Worm (Caenorhabditis elegans) whole organism, young adult: ENCODE measurements around the gene F09E10.5.
A peak's percentile ranks its signal among the peaks of the same experiment; 100 is the strongest.

Experiments
- B0035.1 ChIP-seq: sonication (generic microtip); optimal IDR thresholded peaks from 2 replicates; lab custom pipeline; 2016; ENCODE audit warnings: missing genetic modification characterization, mild to moderate bottlenecking, missing compliant biosample characterization, missing genotype, missing genetic modification reagents
- F10E7.11 ChIP-seq: sonication (generic microtip); optimal IDR thresholded peaks from 2 replicates; lab custom pipeline; 2017; ENCODE audit warnings: mild to moderate bottlenecking, missing genetic modification characterization, moderate library complexity, missing compliant biosample characterization
- F33H1.4 ChIP-seq: fragments of 200-800 bp; sonication (Bioruptor generic); IDR thresholded peaks from 2 replicates; pipeline ENCODE4 v1.3.6; 2022; ENCODE audit warnings: missing genetic modification reagents, missing genetic modification characterization, missing compliant biosample characterization
- F55B11.4 ChIP-seq: sonication (generic microtip); optimal IDR thresholded peaks from 2 replicates; lab custom pipeline; 2016; ENCODE audit warnings: missing compliant biosample characterization, missing genetic modification characterization, borderline replicate concordance; ENCODE audit not compliant: insufficient read depth
- F57A8.1 ChIP-seq: fragments of 200-800 bp; sonication (Bioruptor generic); optimal IDR thresholded peaks from 2 replicates; lab custom pipeline; 2018; ENCODE audit warnings: mild to moderate bottlenecking, missing genetic modification characterization, moderate library complexity, missing compliant biosample characterization
- F57C9.4 ChIP-seq: sonication (generic microtip); optimal IDR thresholded peaks from 2 replicates; lab custom pipeline; 2017; ENCODE audit warnings: mild to moderate bottlenecking, missing genetic modification characterization, missing compliant biosample characterization
- K11D2.4 ChIP-seq: fragments of 200-800 bp; sonication (Bioruptor generic); IDR thresholded peaks from 2 replicates; pipeline ENCODE4 v1.3.6; 2022; ENCODE audit warnings: missing genetic modification reagents, missing genetic modification characterization, missing compliant biosample characterization
- Y53G8AR.9 ChIP-seq: fragments of 200-800 bp; sonication (Bioruptor generic); conservative IDR thresholded peaks from 2 replicates; pipeline ENCODE4 v1.3.6; 2022; ENCODE audit warnings: missing genetic modification reagents, missing genetic modification characterization, missing compliant biosample characterization
- Y56A3A.18 ChIP-seq: fragments of 200-800 bp; sonication (Bioruptor generic); IDR thresholded peaks from 2 replicates; pipeline ENCODE4 v1.3.6; 2022; ENCODE audit warnings: missing genetic modification reagents, missing genetic modification characterization, missing compliant biosample characterization
- Y67H2A.10 ChIP-seq: fragments of 200-800 bp; sonication (Bioruptor generic); conservative IDR thresholded peaks from 2 replicates; pipeline ENCODE4 v1.3.6; 2022; ENCODE audit warnings: missing genetic modification reagents, missing genetic modification characterization, missing compliant biosample characterization
- Y79H2A.3 ChIP-seq: fragments of 200-800 bp; sonication (Bioruptor generic); conservative IDR thresholded peaks from 2 replicates; pipeline ENCODE4 v1.3.6; 2022; ENCODE audit warnings: missing genetic modification reagents, missing genetic modification characterization, missing compliant biosample characterization
- akir-1 ChIP-seq: fragments of 200-800 bp; sonication (Bioruptor generic); optimal IDR thresholded peaks from 2 replicates; lab custom pipeline; 2018; ENCODE audit warnings: mild to moderate bottlenecking, missing genetic modification characterization, moderate library complexity, missing compliant biosample characterization
- atf-7 ChIP-seq: sonication (generic microtip); optimal IDR thresholded peaks from 2 replicates; lab custom pipeline; 2017; ENCODE audit warnings: mild to moderate bottlenecking, missing genetic modification characterization, missing compliant biosample characterization
- attf-5 ChIP-seq: fragments of 200-800 bp; sonication (Bioruptor generic); optimal IDR thresholded peaks from 2 replicates; lab custom pipeline; 2018; ENCODE audit warnings: mild to moderate bottlenecking, missing genetic modification characterization, missing compliant biosample characterization
- attf-6 ChIP-seq: fragments of 200-800 bp; sonication (Bioruptor generic); IDR thresholded peaks from 2 replicates; pipeline ENCODE4 v1.3.6; 2022; ENCODE audit warnings: missing genetic modification reagents, missing genetic modification characterization, missing compliant biosample characterization
- ccch-3 ChIP-seq: fragments of 200-800 bp; sonication (Bioruptor generic); optimal IDR thresholded peaks from 2 replicates; lab custom pipeline; 2018; ENCODE audit warnings: mild to moderate bottlenecking, missing genetic modification characterization, missing compliant biosample characterization
- cebp-2 ChIP-seq: fragments of 200-800 bp; sonication (Bioruptor generic); IDR thresholded peaks from 2 replicates; pipeline ENCODE4 v1.3.6; 2022; ENCODE audit warnings: missing genetic modification characterization, missing compliant biosample characterization
- ceh-100 ChIP-seq: fragments of 200-800 bp; sonication (Bioruptor generic); IDR thresholded peaks from 2 replicates; pipeline ENCODE4 v1.3.6; 2022; ENCODE audit warnings: missing genetic modification reagents, missing genetic modification characterization, missing compliant biosample characterization
- ceh-40 ChIP-seq: fragments of 200-800 bp; sonication (Bioruptor generic); IDR thresholded peaks from 2 replicates; pipeline ENCODE4 v1.3.6; 2022; ENCODE audit warnings: missing genetic modification characterization, missing compliant biosample characterization
- dpff-1 ChIP-seq: sonication (generic microtip); optimal IDR thresholded peaks from 2 replicates; lab custom pipeline; 2017; ENCODE audit warnings: mild to moderate bottlenecking, missing genetic modification characterization, missing compliant biosample characterization
- dpl-1 ChIP-seq: fragments of 150-350 bp; optimal IDR thresholded peaks from 2 replicates; lab custom pipeline; 2014; ENCODE audit warnings: missing biosample characterization, missing genetic modification reagents, missing genetic modification characterization
- ekl-4 ChIP-seq: fragments of 200-800 bp; sonication (Bioruptor generic); IDR thresholded peaks from 2 replicates; pipeline ENCODE4 v1.3.6; 2022; ENCODE audit warnings: missing genetic modification reagents, missing genetic modification characterization, missing compliant biosample characterization
- ets-4 ChIP-seq: fragments of 200-800 bp; sonication (Bioruptor generic); optimal IDR thresholded peaks from 2 replicates; lab custom pipeline; 2018; ENCODE audit warnings: mild to moderate bottlenecking, missing genetic modification characterization, missing compliant biosample characterization
- fkh-3 ChIP-seq: sonication (generic microtip); optimal IDR thresholded peaks from 2 replicates; lab custom pipeline; 2016; ENCODE audit warnings: mild to moderate bottlenecking, missing genetic modification characterization, missing compliant biosample characterization
- gei-17 ChIP-seq: fragments of 200-800 bp; sonication (Bioruptor generic); optimal IDR thresholded peaks from 2 replicates; lab custom pipeline; 2018; ENCODE audit warnings: mild to moderate bottlenecking, missing genetic modification characterization, missing compliant biosample characterization
- lin-26 ChIP-seq: fragments of 200-800 bp; sonication (Bioruptor generic); IDR thresholded peaks from 2 replicates; pipeline ENCODE4 v1.3.6; 2022; ENCODE audit warnings: missing genetic modification reagents, missing genetic modification characterization, missing compliant biosample characterization
- lin-40 ChIP-seq: sonication (generic microtip); optimal IDR thresholded peaks from 2 replicates; lab custom pipeline; 2016; ENCODE audit warnings: missing genetic modification characterization, mild to moderate bottlenecking, missing compliant biosample characterization, missing genotype, missing genetic modification reagents
- lsy-27 ChIP-seq: sonication (generic microtip); optimal IDR thresholded peaks from 2 replicates; lab custom pipeline; 2017; ENCODE audit warnings: missing genetic modification characterization, mild to moderate bottlenecking, missing compliant biosample characterization, antibody characterized with exemption, missing genotype, borderline replicate concordance; ENCODE audit not compliant: insufficient read depth
- mel-28 ChIP-seq: sonication (generic microtip); optimal IDR thresholded peaks from 2 replicates; lab custom pipeline; 2016; ENCODE audit warnings: borderline replicate concordance, mild to moderate bottlenecking, missing genetic modification characterization, missing compliant biosample characterization
- mxl-1 ChIP-seq: sonication (generic microtip); optimal IDR thresholded peaks from 2 replicates; lab custom pipeline; 2016; ENCODE audit warnings: missing genetic modification characterization, missing compliant biosample characterization
- nfya-2 ChIP-seq: fragments of 200-800 bp; sonication (Bioruptor generic); IDR thresholded peaks from 2 replicates; pipeline ENCODE4 v1.3.6; 2022; ENCODE audit warnings: missing genetic modification reagents, missing genetic modification characterization, missing compliant biosample characterization
- nhr-120 ChIP-seq: fragments of 200-800 bp; sonication (Bioruptor generic); IDR thresholded peaks from 2 replicates; pipeline ENCODE4 v1.3.6; 2022; ENCODE audit warnings: missing genetic modification characterization, missing compliant biosample characterization
- nhr-179 ChIP-seq: sonication (generic microtip); optimal IDR thresholded peaks from 2 replicates; lab custom pipeline; 2016; ENCODE audit warnings: mild to moderate bottlenecking, missing genetic modification characterization, missing compliant biosample characterization
- nhr-27 ChIP-seq: fragments of 200-800 bp; sonication (Bioruptor generic); optimal IDR thresholded peaks from 2 replicates; lab custom pipeline; 2018; ENCODE audit warnings: mild to moderate bottlenecking, missing genetic modification characterization, moderate library complexity, missing compliant biosample characterization
- nhr-80 ChIP-seq: sonication (generic microtip); optimal IDR thresholded peaks from 2 replicates; lab custom pipeline; 2016; ENCODE audit warnings: missing genetic modification characterization, missing compliant biosample characterization
- pbrm-1 ChIP-seq: fragments of 200-800 bp; sonication (Bioruptor generic); IDR thresholded peaks from 2 replicates; pipeline ENCODE4 v1.3.6; 2022; ENCODE audit warnings: missing genetic modification reagents, missing genetic modification characterization, missing compliant biosample characterization
- pha-4 ChIP-seq: fragments of 150-350 bp; sonication (generic microtip); optimal IDR thresholded peaks from 2 replicates; lab custom pipeline; 2014; ENCODE audit warnings: missing biosample characterization, missing genetic modification reagents, missing genetic modification characterization
- rcor-1 ChIP-seq: fragments of 200-800 bp; sonication (Bioruptor generic); IDR thresholded peaks from 2 replicates; pipeline ENCODE4 v1.3.6; 2022; ENCODE audit warnings: missing genetic modification reagents, missing genetic modification characterization, missing compliant biosample characterization
- sdz-38 ChIP-seq: sonication (generic microtip); optimal IDR thresholded peaks from 2 replicates; lab custom pipeline; 2016; ENCODE audit warnings: missing genotype, missing genetic modification characterization, missing compliant biosample characterization
- somi-1 ChIP-seq: fragments of 200-800 bp; sonication (Bioruptor generic); optimal IDR thresholded peaks from 2 replicates; lab custom pipeline; 2018; ENCODE audit warnings: mild to moderate bottlenecking, missing genetic modification characterization, missing compliant biosample characterization
- tbp1 ChIP-seq: fragments of 200-800 bp; sonication (Bioruptor generic); optimal IDR thresholded peaks from 2 replicates; lab custom pipeline; 2018; ENCODE audit warnings: mild to moderate bottlenecking, missing genetic modification characterization, missing compliant biosample characterization
- tbx-9 ChIP-seq: sonication (generic microtip); optimal IDR thresholded peaks from 2 replicates; lab custom pipeline; 2016; ENCODE audit warnings: borderline replicate concordance, missing genetic modification characterization, inconsistent platforms, missing compliant biosample characterization
- tlf-1 ChIP-seq: fragments of 200-800 bp; sonication (Bioruptor generic); optimal IDR thresholded peaks from 2 replicates; lab custom pipeline; 2018; ENCODE audit warnings: mild to moderate bottlenecking, missing genetic modification characterization, missing compliant biosample characterization
- zfh-2 ChIP-seq: fragments of 200-800 bp; sonication (Bioruptor generic); conservative IDR thresholded peaks from 2 replicates; pipeline ENCODE4 v1.3.6; 2022; ENCODE audit warnings: missing genetic modification reagents, missing genetic modification characterization, missing compliant biosample characterization
- zim-3 ChIP-seq: sonication (generic microtip); optimal IDR thresholded peaks from 2 replicates; lab custom pipeline; 2017; ENCODE audit warnings: mild to moderate bottlenecking, missing genetic modification characterization, moderate library complexity, missing compliant biosample characterization
- ztf-18 ChIP-seq: sonication (generic microtip); optimal IDR thresholded peaks from 2 replicates; lab custom pipeline; 2016; ENCODE audit warnings: missing genotype, mild to moderate bottlenecking, missing genetic modification characterization, missing compliant biosample characterization
- ztf-22 ChIP-seq: fragments of 200-800 bp; sonication (Bioruptor generic); optimal IDR thresholded peaks from 2 replicates; lab custom pipeline; 2018; ENCODE audit warnings: mild to moderate bottlenecking, missing genetic modification characterization, moderate library complexity, missing compliant biosample characterization
- ztf-26 ChIP-seq: sonication (generic microtip); optimal IDR thresholded peaks from 2 replicates; lab custom pipeline; 2017; ENCODE audit warnings: missing genetic modification characterization, missing compliant biosample characterization
- ztf-3 ChIP-seq: fragments of 200-800 bp; sonication (Bioruptor generic); optimal IDR thresholded peaks from 2 replicates; lab custom pipeline; 2018; ENCODE audit warnings: mild to moderate bottlenecking, missing genetic modification characterization, missing compliant biosample characterization

F09E10.5 gene

ce11 chrX:1504529-1505080, 10.4 kb upstream of the F09E10.5 start (continued):
- TF ChIP-seq atf-7 (peak; percentile 58), F57A8.1 (no peak), ztf-3 (GFP tag; lab: Kevin White, UChicago) (no peak), tlf-1 (GFP tag; lab: Kevin White, UChicago) (peak; percentile 74), pha-4 (tag; lab: Kevin White, UChicago) (peak; percentile 92), F55B11.4 (tag; lab: Kevin White, UChicago) (no peak), attf-5 (GFP tag; lab: Kevin White, UChicago) (peak; percentile 35), ztf-22 (GFP tag; lab: Kevin White, UChicago) (peak; percentile 54), sdz-38 (no peak), rcor-1 (GFP tag; lab: Robert Waterston, UW) (no peak; the same call in 1 of the 2 replicates), ceh-40 (GFP tag; lab: Robert Waterston, UW) (no peak), nhr-179 (tag; lab: Kevin White, UChicago) (no peak), ets-4 (GFP tag; lab: Kevin White, UChicago) (no peak), fkh-3 (no peak), F10E7.11 (no peak), mxl-1 (no peak), lin-26 (GFP tag; lab: Robert Waterston, UW) (0 out of 2 replicates have a peak, but pooled peaks have one; percentile 63), nhr-120 (GFP tag; lab: Robert Waterston, UW) (no peak), B0035.1 (tag; lab: Kevin White, UChicago) (no peak), K11D2.4 (GFP tag; lab: Robert Waterston, UW) (peak; percentile 79), Y79H2A.3 (GFP tag; lab: Robert Waterston, UW) (no peak), tbp1 (GFP tag; lab: Kevin White, UChicago) (peak; percentile 50), nfya-2 (GFP tag; lab: Robert Waterston, UW) (no peak), attf-6 (no peak), tbx-9 (no peak), Y67H2A.10 (0 out of 2 replicates have a peak, but pooled peaks have one; percentile 7), somi-1 (GFP tag; lab: Kevin White, UChicago) (peak; percentile 89), lin-40 (peak; percentile 76), lsy-27 (tag; lab: Kevin White, UChicago) (no peak), pbrm-1 (GFP tag; lab: Robert Waterston, UW) (0 out of 2 replicates have a peak, but pooled peaks have one; percentile 18), mel-28 (tag; lab: Kevin White, UChicago) (no peak), ztf-26 (tag; lab: Kevin White, UChicago) (peak; percentile 55), ccch-3 (GFP tag; lab: Kevin White, UChicago) (no peak), cebp-2 (no peak), Y56A3A.18 (GFP tag; lab: Robert Waterston, UW) (no peak), ztf-18 (peak; percentile 4), nhr-80 (tag; lab: Kevin White, UChicago) (peak; percentile 46), zim-3 (tag; lab: Kevin White, UChicago) (no peak), Y53G8AR.9 (GFP tag; lab: Robert Waterston, UW) (peak; percentile 64), dpff-1 (no peak), zfh-2 (GFP tag; lab: Robert Waterston, UW) (0 out of 2 replicates have a peak, but pooled peaks have one; percentile 16), nhr-27 (tag; lab: Kevin White, UChicago) (no peak), F57C9.4 (tag; lab: Kevin White, UChicago) (no peak), dpl-1 (GFP tag; lab: Kevin White, UChicago) (no peak), akir-1 (no peak), F33H1.4 (no peak), gei-17 (GFP tag; lab: Kevin White, UChicago) (peak; percentile 80), ekl-4 (GFP tag; lab: Robert Waterston, UW) (peak; percentile 77), ceh-100 (GFP tag; lab: Robert Waterston, UW) (no peak)
